Fruit fly (Drosophila melanogaster): ENCODE measurements around the gene robl37BC.

Gene robl37BC

DNA sequence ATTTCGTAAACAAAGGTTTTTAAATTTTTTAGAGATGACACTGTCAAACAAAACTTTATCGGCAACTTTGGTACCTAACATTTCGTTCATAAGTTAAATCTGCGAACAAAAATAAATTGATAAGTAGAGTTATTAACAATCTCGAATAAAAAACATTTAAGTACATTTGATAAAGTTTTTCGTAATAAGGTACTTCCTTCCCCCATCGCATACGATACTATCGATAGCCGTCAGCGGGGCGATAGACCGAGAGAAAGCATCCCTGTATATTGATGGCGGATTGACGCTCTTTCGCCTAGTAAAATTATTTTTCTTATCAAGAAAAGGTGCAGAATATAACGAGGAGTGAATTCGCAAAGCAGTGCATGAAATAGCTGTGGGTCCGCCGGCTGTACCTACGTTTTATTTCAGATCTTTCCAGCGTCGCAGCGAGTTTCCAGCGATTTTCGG lies 34.5 kb downstream of the robl37BC start, which contains the start of the genes Ttc19 and Acn (continued):
- TF ChIP-seq Rfx (GFP tag; IDR thresholded peaks at IDR 0.05) (peak; percentile 90), CG42726 (GFP tag; IDR thresholded peaks at IDR 0.05; ENCODE audit: partially characterized antibody) (peak; percentile 92), CG33213 (GFP tag; optimal IDR thresholded peaks at IDR 0.05) (peak; percentile 88), CG30403 (GFP tag; optimal IDR thresholded peaks at IDR 0.05) (peak; percentile 92), BEAF-32 (GFP tag; optimal IDR thresholded peaks at IDR 0.05) (peak; percentile 97), CG3726 (GFP tag; IDR thresholded peaks at IDR 0.05) (peak; percentile 62; the same call in 1 of the 3 replicates), seq (GFP tag; IDR thresholded peaks at IDR 0.05) (peak; percentile 73), Hmr (GFP tag; optimal IDR thresholded peaks at IDR 0.05) (no peak), CG6254 (GFP tag; optimal IDR thresholded peaks at IDR 0.05) (peak; percentile 50), CG32532 (GFP tag; IDR thresholded peaks at IDR 0.05) (peak; percentile 87), CG9437 (GFP tag; optimal IDR thresholded peaks at IDR 0.05) (peak; percentile 82), rib (GFP tag; IDR thresholded peaks at IDR 0.05) (peak; percentile 75), chinmo (GFP tag; IDR thresholded peaks at IDR 0.05; ENCODE audit: partially characterized antibody) (peak; percentile 86), Poxn (GFP tag; IDR thresholded peaks at IDR 0.05) (0 out of 2 replicates have a peak, but pooled peaks have one; percentile 44), CG31224 (GFP tag; IDR thresholded peaks at IDR 0.05) (peak; percentile 82), CG8290 (GFP tag; optimal IDR thresholded peaks at IDR 0.05) (peak; percentile 79), CG8290 (tag; optimal IDR thresholded peaks at IDR 0.05) (peak in 1 of 2 experiments; percentile 50), CG11398 (GFP tag; optimal IDR thresholded peaks at IDR 0.05) (peak; percentile 81), Xrp1 (GFP tag; IDR thresholded peaks at IDR 0.05) (peak; percentile 89), PHDP (tag; optimal IDR thresholded peaks at IDR 0.05) (peak; percentile 77), HLH4C (GFP tag; IDR thresholded peaks at IDR 0.05; ENCODE audit: partially characterized antibody) (peak; percentile 92), Lim3 (GFP tag; IDR thresholded peaks at IDR 0.05) (peak; percentile 46; the same call in 1 of the 2 replicates), CG17568 (GFP tag; optimal IDR thresholded peaks at IDR 0.05) (no peak), odd (GFP tag; optimal IDR thresholded peaks at IDR 0.05) (no peak), CG9727 (GFP tag; optimal IDR thresholded peaks at IDR 0.05) (peak; percentile 86), CG17612 (GFP tag; IDR thresholded peaks at IDR 0.05) (peak; percentile 34; the same call in 1 of the 2 replicates), HHEX (GFP tag; optimal IDR thresholded peaks at IDR 0.05) (peak; percentile 57), Scr (GFP tag; IDR thresholded peaks at IDR 0.05; ENCODE audit: partially characterized antibody) (peak; percentile 98), Meics (GFP tag; optimal IDR thresholded peaks at IDR 0.05) (peak; percentile 79), Xbp1 (GFP tag; optimal IDR thresholded peaks at IDR 0.05) (peak; percentile 90), pzg (GFP tag; optimal IDR thresholded peaks at IDR 0.05) (peak; percentile 73), esg (GFP tag; conservative IDR thresholded peaks at IDR 0.05) (peak; percentile 83), cad (GFP tag; optimal IDR thresholded peaks at IDR 0.05) (no peak), CG10147 (GFP tag; optimal IDR thresholded peaks at IDR 0.05) (peak; percentile 84), hbn (GFP tag; IDR thresholded peaks at IDR 0.05; ENCODE audit: partially characterized antibody) (peak; percentile 94), CG15514 (GFP tag; optimal IDR thresholded peaks at IDR 0.05) (peak; percentile 79), CG31365 (tag; optimal IDR thresholded peaks at IDR 0.05) (no peak), Ets65A (GFP tag) (peak; percentile 99), CG6791 (GFP tag; IDR thresholded peaks at IDR 0.05; ENCODE audit: partially characterized antibody) (peak; percentile 96), Optix (GFP tag; IDR thresholded peaks at IDR 0.05) (peak; percentile 66; the same call in 2 of the 3 replicates), Atf-2 (GFP tag; optimal IDR thresholded peaks at IDR 0.05) (peak; percentile 80), mam (GFP tag; optimal IDR thresholded peaks at IDR 0.05) (peak; percentile 93), Hr78 (GFP tag; optimal IDR thresholded peaks at IDR 0.05) (no peak), cato (GFP tag; optimal IDR thresholded peaks at IDR 0.05; ENCODE audit: borderline replicate concordance) (peak; percentile 68), CG12942 (GFP tag; optimal IDR thresholded peaks at IDR 0.05) (peak; percentile 79), CG12104 (GFP tag; optimal IDR thresholded peaks at IDR 0.05) (peak; percentile 71), Myb (GFP tag; optimal IDR thresholded peaks at IDR 0.05) (peak; percentile 88), btn (GFP tag; optimal IDR thresholded peaks at IDR 0.05) (peak; percentile 56), Oli (tag; optimal IDR thresholded peaks at IDR 0.05) (peak; percentile 66), stc (GFP tag; IDR thresholded peaks at IDR 0.05) (peak; percentile 77)

Data from whole organism, embryonic.